Worm (Caenorhabditis elegans) whole organism, L4 larva: ENCODE results near the gene F10E7.6.

ENCODE experiments used
- R02D3.7 ChIP-seq: fragments of 150-350 bp; sonication (generic microtip); optimal IDR thresholded peaks from 3 replicates; lab custom pipeline; 2014; ENCODE audit warnings: missing biosample characterization, missing genetic modification characterization
- T26A8.4 ChIP-seq: fragments of 200-800 bp; sonication (Bioruptor generic); IDR thresholded peaks from 2 replicates; pipeline ENCODE4 v1.3.6; 2022; ENCODE audit warnings: missing genetic modification characterization, missing compliant biosample characterization
- ZK546.5 ChIP-seq, 2 experiments: sonication (generic microtip); optimal IDR thresholded peaks; 2 replicates each; lab custom pipeline; 2017; ENCODE audit warnings: missing biosample characterization in 2 of 2, missing genetic modification characterization in 2 of 2
- aha-1 ChIP-seq: fragments of 150-350 bp; peaks from one replicate; lab custom pipeline; 2014; ENCODE audit warnings: missing biosample characterization, missing genetic modification characterization
- ama-1 ChIP-seq: fragments of 150-350 bp; optimal IDR thresholded peaks from 2 replicates; lab custom pipeline; 2014; ENCODE audit warnings: inconsistent platforms, mixed read lengths
- attf-4 ChIP-seq: sonication (generic microtip); optimal IDR thresholded peaks from 3 replicates; lab custom pipeline; 2017; ENCODE audit warnings: missing biosample characterization, missing genetic modification characterization
- nhr-25 ChIP-seq: sonication (generic microtip); optimal IDR thresholded peaks from 2 replicates; lab custom pipeline; 2017; ENCODE audit warnings: missing genetic modification characterization, mild to moderate bottlenecking, missing compliant biosample characterization, antibody characterized with exemption, moderate library complexity, borderline replicate concordance; ENCODE audit not compliant: insufficient read depth
- nhr-77 ChIP-seq: fragments of 150-350 bp; optimal IDR thresholded peaks from 2 replicates; lab custom pipeline; 2014; ENCODE audit warnings: missing biosample characterization, missing genetic modification characterization
- snpc-4 ChIP-seq: fragments of 150-350 bp; optimal IDR thresholded peaks from 2 replicates; lab custom pipeline; 2014; ENCODE audit warnings: missing biosample characterization, missing genetic modification characterization
- unc-62 ChIP-seq, 3 experiments: fragments of 150-350 bp in 1 of 3; sonication (generic microtip); optimal IDR thresholded peaks in 2 of 3; peaks in 1 of 3; 1 replicate in 1 of 3; 2 replicates in 2 of 3; lab custom pipeline; 2014 to 2017; ENCODE audit warnings: missing biosample characterization in 3 of 3, missing genetic modification characterization in 3 of 3, missing genetic modification reagents in 3 of 3, missing genotype in 1 of 3
- ztf-11 ChIP-seq: fragments of 150-350 bp; optimal IDR thresholded peaks from 2 replicates; lab custom pipeline; 2014; ENCODE audit warnings: missing biosample characterization, missing genetic modification characterization

ce11 chrII:7116350-7116749, 3.5 kb downstream of the F10E7.6 start, which contains the start of gene spon-1:
- TF ChIP-seq unc-62 (GFP tag; optimal IDR thresholded peaks at IDR 0.05 in 1 of 2; lab: Kevin White, UChicago) (no peak), unc-62 (tag; optimal IDR thresholded peaks at IDR 0.05; lab: Kevin White, UChicago) (no peak), ZK546.5 (tag; optimal IDR thresholded peaks at IDR 0.05; lab: Kevin White, UChicago) (no peak), nhr-25 (tag; lab: Kevin White, UChicago) (no peak), ztf-11 (no peak), ama-1 (lab: Kevin White, UChicago) (no peak), T26A8.4 (GFP tag; lab: Robert Waterston, UW) (no peak), R02D3.7 (tag; lab: Kevin White, UChicago) (no peak), aha-1 (tag; lab: Kevin White, UChicago) (no peak), snpc-4 (tag; lab: Kevin White, UChicago) (no peak), attf-4 (tag; lab: Kevin White, UChicago) (no peak), nhr-77 (no peak)
